Worm (Caenorhabditis elegans) whole organism, early embryonic: ENCODE data around the gene R02D5.7.

Experiments
- ama-1 ChIP-seq: fragments of 150-350 bp; optimal IDR thresholded peaks from 2 replicates; lab custom pipeline; 2014
- ceh-13 ChIP-seq: fragments of 200-800 bp; sonication (Bioruptor generic); optimal IDR thresholded peaks from 2 replicates; lab custom pipeline; 2018; ENCODE audit warnings: mild to moderate bottlenecking, missing genetic modification characterization, missing compliant biosample characterization
- ceh-36 ChIP-seq: sonication (generic microtip); optimal IDR thresholded peaks from 2 replicates; lab custom pipeline; 2016; ENCODE audit warnings: missing genetic modification characterization, inconsistent platforms, missing compliant biosample characterization
- ets-7 ChIP-seq: sonication (generic microtip); optimal IDR thresholded peaks from 2 replicates; lab custom pipeline; 2016; ENCODE audit warnings: missing genotype, missing genetic modification characterization, missing compliant biosample characterization
- hmbx-1 ChIP-seq: sonication (generic microtip); optimal IDR thresholded peaks from 2 replicates; lab custom pipeline; 2016; ENCODE audit warnings: mild to moderate bottlenecking, missing genetic modification characterization, missing compliant biosample characterization
- hnd-1 ChIP-seq: sonication (generic microtip); optimal IDR thresholded peaks from 2 replicates; lab custom pipeline; 2016; ENCODE audit warnings: missing genetic modification characterization, missing compliant biosample characterization
- pes-1 ChIP-seq: fragments of 200-800 bp; sonication (Bioruptor generic); IDR thresholded peaks from 2 replicates; pipeline ENCODE4 v1.3.6; 2022; ENCODE audit warnings: missing genetic modification reagents, missing genetic modification characterization, missing compliant biosample characterization
- scrt-1 ChIP-seq: fragments of 200-800 bp; sonication (Bioruptor generic); IDR thresholded peaks from 2 replicates; pipeline ENCODE4 v1.3.6; 2022; ENCODE audit warnings: missing genetic modification characterization, missing compliant biosample characterization
- sea-1 ChIP-seq: fragments of 200-800 bp; sonication (Bioruptor generic); conservative IDR thresholded peaks from 2 replicates; pipeline ENCODE4 v1.3.6; 2022; ENCODE audit warnings: missing genetic modification characterization, missing compliant biosample characterization
- tbx-11 ChIP-seq: fragments of 200-800 bp; sonication (Bioruptor generic); IDR thresholded peaks from 2 replicates; pipeline ENCODE4 v1.3.6; 2022; ENCODE audit warnings: missing genetic modification characterization, missing compliant biosample characterization
- tbx-37 ChIP-seq: fragments of 200-800 bp; sonication (Bioruptor generic); conservative IDR thresholded peaks from 2 replicates; pipeline ENCODE4 v1.3.6; 2022; ENCODE audit warnings: missing genetic modification reagents, missing genetic modification characterization, missing compliant biosample characterization
- tra-4 ChIP-seq: sonication (generic microtip); optimal IDR thresholded peaks from 2 replicates; lab custom pipeline; 2017; ENCODE audit warnings: missing genetic modification characterization, missing compliant biosample characterization

DNA sequence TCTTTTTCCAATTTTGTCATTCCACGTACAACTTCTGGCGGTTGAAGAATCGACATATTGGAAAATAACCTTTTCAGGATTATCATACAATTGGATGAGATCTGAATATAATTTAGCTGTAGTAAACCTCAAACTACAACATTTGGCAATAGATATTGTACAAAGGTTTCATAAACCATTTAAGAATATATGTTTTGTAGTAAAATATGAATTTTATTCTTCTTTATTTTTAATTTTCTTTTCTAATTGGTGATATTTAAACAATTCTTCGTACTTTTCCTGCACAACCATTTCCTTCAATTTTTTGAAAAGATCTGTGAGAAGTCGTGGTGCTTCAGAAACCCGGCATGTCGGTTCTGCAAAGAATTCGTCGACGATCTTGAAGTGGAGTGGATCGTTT lies 39.7 kb upstream of the R02D5.7 start, which contains the start of gene C53A5.17:
- TF ChIP-seq sea-1 (GFP tag; lab: Robert Waterston, UW), result no peak
- no peak for TF ChIP-seq ceh-13
- TF ChIP-seq ama-1 (lab: Kevin White, UChicago), result no peak
- no peak for TF ChIP-seq hnd-1 (tag; lab: Kevin White, UChicago)
- TF ChIP-seq scrt-1 (GFP tag; lab: Robert Waterston, UW), result no peak
- no peak for TF ChIP-seq ets-7 (tag; lab: Kevin White, UChicago)
- no peak for TF ChIP-seq tbx-37 (GFP tag; lab: Robert Waterston, UW)
- TF ChIP-seq ceh-36, result no peak
- TF ChIP-seq tra-4 (tag; lab: Kevin White, UChicago), result no peak
- TF ChIP-seq tbx-11 (GFP tag; lab: Robert Waterston, UW), result no peak
- no peak for TF ChIP-seq pes-1 (GFP tag; lab: Robert Waterston, UW)
- TF ChIP-seq hmbx-1 (tag; lab: Kevin White, UChicago), result no peak
